Fruit fly (Drosophila melanogaster) whole organism, adult: ENCODE measurements around the gene galene.

ENCODE experiments used
- CG11617 ChIP-seq: fragments of 200-800 bp; sonication (Bioruptor generic); optimal IDR thresholded peaks from 2 replicates; lab custom pipeline; 2017; ENCODE audit warnings: mild to moderate bottlenecking, missing biosample characterization, missing genetic modification reagents, missing genetic modification characterization
- CG12768 ChIP-seq: fragments of 200-800 bp; sonication (Bioruptor generic); optimal IDR thresholded peaks from 2 replicates; lab custom pipeline; 2017; ENCODE audit warnings: missing biosample characterization, missing genetic modification characterization, mild to moderate bottlenecking, moderate library complexity, missing genetic modification reagents
- CG14711 ChIP-seq: fragments of 200-800 bp; sonication (Bioruptor generic); optimal IDR thresholded peaks from 2 replicates; lab custom pipeline; 2018; ENCODE audit warnings: missing biosample characterization, mild to moderate bottlenecking, missing genetic modification characterization, moderate library complexity
- CG33017 ChIP-seq: fragments of 200-800 bp; sonication (Bioruptor generic); optimal IDR thresholded peaks from 2 replicates; lab custom pipeline; 2018; ENCODE audit warnings: missing biosample characterization, mild to moderate bottlenecking, missing genetic modification characterization, moderate library complexity
- CG5204 ChIP-seq: fragments of 200-800 bp; sonication (Bioruptor generic); optimal IDR thresholded peaks from 2 replicates; lab custom pipeline; 2016; ENCODE audit warnings: missing biosample characterization, missing genetic modification characterization
- CG7045 ChIP-seq: fragments of 200-800 bp; sonication (Bioruptor generic); optimal IDR thresholded peaks from 2 replicates; lab custom pipeline; 2017; ENCODE audit warnings: missing biosample characterization, mild to moderate bottlenecking, missing genetic modification characterization
- Crg-1 ChIP-seq: fragments of 200-800 bp; sonication (Bioruptor generic); optimal IDR thresholded peaks from 2 replicates; lab custom pipeline; 2016; ENCODE audit warnings: missing biosample characterization, missing genetic modification characterization
- cnc ChIP-seq, 2 experiments: fragments of >200 bp; optimal IDR thresholded peaks; 2 replicates each; lab custom pipeline; 2017
- kay ChIP-seq: fragments of 200-800 bp; sonication (Bioruptor generic); peaks from one replicate; lab custom pipeline; 2016; ENCODE audit warnings: missing biosample characterization, missing genetic modification characterization, borderline replicate concordance
- pad ChIP-seq: fragments of 200-800 bp; sonication (Bioruptor generic); optimal IDR thresholded peaks from 3 replicates; lab custom pipeline; 2017; ENCODE audit warnings: missing biosample characterization, missing genetic modification characterization, mild to moderate bottlenecking, moderate library complexity, missing genetic modification reagents

dm6 chr3L:1232582-1232981 is 2.9 kb upstream of the galene start, which contains the start of gene CG33965:
- no peak for TF ChIP-seq cnc (optimal IDR thresholded peaks at IDR 0.05; lab: Kevin White, UChicago)
- TF ChIP-seq kay (GFP tag; lab: Kevin White, UChicago), result no peak
- TF ChIP-seq CG33017 (tag; lab: Kevin White, UChicago), result no peak
- no peak for TF ChIP-seq CG11617 (GFP tag; lab: Kevin White, UChicago)
- TF ChIP-seq Crg-1, result no peak
- TF ChIP-seq CG7045 (GFP tag; lab: Kevin White, UChicago), result no peak
- TF ChIP-seq CG5204 (GFP tag; lab: Kevin White, UChicago), result no peak
- no peak for TF ChIP-seq pad (GFP tag; lab: Kevin White, UChicago)
- no peak for TF ChIP-seq CG12768 (GFP tag; lab: Kevin White, UChicago)
- no peak for TF ChIP-seq CG14711
